Worm (Caenorhabditis elegans) whole organism, early embryonic: ENCODE measurements around the gene rbf-1.

Experiments used
- hmbx-1 ChIP-seq: sonication (generic microtip); optimal IDR thresholded peaks from 2 replicates; lab custom pipeline; 2016; ENCODE audit warnings: mild to moderate bottlenecking, missing genetic modification characterization, missing compliant biosample characterization
- sea-1 ChIP-seq: fragments of 200-800 bp; sonication (Bioruptor generic); conservative IDR thresholded peaks from 2 replicates; pipeline ENCODE4 v1.3.6; 2022; ENCODE audit warnings: missing genetic modification characterization, missing compliant biosample characterization
- tbx-37 ChIP-seq: fragments of 200-800 bp; sonication (Bioruptor generic); conservative IDR thresholded peaks from 2 replicates; pipeline ENCODE4 v1.3.6; 2022; ENCODE audit warnings: missing genetic modification reagents, missing genetic modification characterization, missing compliant biosample characterization

DNA sequence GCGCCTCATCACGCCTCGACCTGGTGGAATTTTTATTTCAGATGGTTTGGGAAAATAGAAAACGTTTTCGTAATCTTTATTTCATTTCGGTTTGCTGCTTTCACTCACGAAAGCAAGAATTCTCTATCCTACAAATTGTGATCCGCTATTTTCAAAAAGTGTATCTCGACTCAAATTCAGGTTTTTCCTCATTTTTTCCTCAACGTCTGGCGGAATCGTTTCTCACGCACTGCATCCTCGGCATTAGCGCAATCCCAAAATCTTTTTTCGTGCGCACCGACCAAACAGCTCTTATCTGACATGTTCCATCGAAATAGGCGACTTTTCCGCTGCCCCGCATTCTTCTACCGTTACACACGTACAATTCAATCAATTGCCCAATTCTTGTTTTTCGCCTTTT lies 42.7 kb downstream of the rbf-1 start, which contains the start of gene F37A4.3:
- no peak for TF ChIP-seq hmbx-1 (tag; lab: Kevin White, UChicago)
- TF ChIP-seq sea-1 (GFP tag; lab: Robert Waterston, UW): no peak
- no peak for TF ChIP-seq tbx-37
